Worm (Caenorhabditis elegans) whole organism, mixed stage, embryonic: ENCODE measurements around the gene K01D12.10.

Experiments
- ceh-83 ChIP-seq: fragments of 200-800 bp; sonication (Bioruptor generic); optimal IDR thresholded peaks from 2 replicates; lab custom pipeline; 2018; ENCODE audit warnings: mild to moderate bottlenecking, missing genetic modification characterization, missing compliant biosample characterization
- ces-1 ChIP-seq: fragments of 150-350 bp; optimal IDR thresholded peaks from 2 replicates; lab custom pipeline; 2014; ENCODE audit warnings: missing biosample characterization, missing genetic modification reagents, missing genetic modification characterization
- cnd-1 ChIP-seq: fragments of 200-800 bp; sonication (Bioruptor generic); optimal IDR thresholded peaks from 2 replicates; lab custom pipeline; 2018; ENCODE audit warnings: mild to moderate bottlenecking, missing genetic modification characterization, missing compliant biosample characterization
- elt-1 ChIP-seq: sonication (generic microtip); optimal IDR thresholded peaks from 2 replicates; lab custom pipeline; 2017; ENCODE audit warnings: missing genetic modification characterization, mild to moderate bottlenecking, missing compliant biosample characterization, antibody characterized with exemption, moderate library complexity, borderline replicate concordance; ENCODE audit not compliant: insufficient read depth
- elt-3 ChIP-seq: fragments of 150-350 bp; optimal IDR thresholded peaks from 2 replicates; lab custom pipeline; 2014; ENCODE audit warnings: missing biosample characterization, missing genetic modification characterization
- flh-1 ChIP-seq: fragments of 200-800 bp; sonication (Bioruptor generic); optimal IDR thresholded peaks from 2 replicates; lab custom pipeline; 2018; ENCODE audit warnings: mild to moderate bottlenecking, missing genetic modification characterization, moderate library complexity, missing compliant biosample characterization
- ham-2 ChIP-seq: fragments of 200-800 bp; sonication (Bioruptor generic); optimal IDR thresholded peaks from 2 replicates; lab custom pipeline; 2018; ENCODE audit warnings: mild to moderate bottlenecking, missing genetic modification characterization, missing compliant biosample characterization
- hlh-1 ChIP-seq: fragments of 150-350 bp; optimal IDR thresholded peaks from 2 replicates; lab custom pipeline; 2014; ENCODE audit warnings: missing biosample characterization, missing genetic modification reagents, missing genetic modification characterization
- lsy-2 ChIP-seq: fragments of 150-350 bp; optimal IDR thresholded peaks from 2 replicates; lab custom pipeline; 2014; ENCODE audit warnings: missing biosample characterization, missing genetic modification characterization
- mls-2 ChIP-seq: sonication (generic microtip); optimal IDR thresholded peaks from 2 replicates; lab custom pipeline; 2016; ENCODE audit warnings: mild to moderate bottlenecking, missing genetic modification characterization, moderate library complexity, missing compliant biosample characterization
- nhr-237 ChIP-seq: fragments of 150-350 bp; optimal IDR thresholded peaks from 2 replicates; lab custom pipeline; 2014; ENCODE audit warnings: missing biosample characterization, missing genetic modification characterization
- nhr-28 ChIP-seq: fragments of 150-350 bp; optimal IDR thresholded peaks from 2 replicates; lab custom pipeline; 2014; ENCODE audit warnings: missing biosample characterization, missing genetic modification characterization
- pha-4 ChIP-seq: fragments of 150-350 bp; optimal IDR thresholded peaks from 2 replicates; lab custom pipeline; 2018; ENCODE audit warnings: missing biosample characterization, missing genetic modification reagents, missing genetic modification characterization
- sem-2 ChIP-seq: fragments of 200-800 bp; sonication (Bioruptor generic); optimal IDR thresholded peaks from 2 replicates; lab custom pipeline; 2018; ENCODE audit warnings: mild to moderate bottlenecking, missing genetic modification characterization, missing compliant biosample characterization
- unc-120 ChIP-seq: sonication (generic microtip); optimal IDR thresholded peaks from 2 replicates; lab custom pipeline; 2017; ENCODE audit warnings: missing genetic modification characterization, missing compliant biosample characterization; ENCODE audit not compliant: poor library complexity, severe bottlenecking
- unc-39 ChIP-seq: fragments of 150-350 bp; optimal IDR thresholded peaks from 2 replicates; lab custom pipeline; 2014; ENCODE audit warnings: missing biosample characterization, missing genetic modification characterization
- unc-62 ChIP-seq: fragments of 150-350 bp; optimal IDR thresholded peaks from 2 replicates; lab custom pipeline; 2014; ENCODE audit warnings: missing biosample characterization, missing genetic modification reagents, missing genetic modification characterization

The K01D12.10 gene

DNA sequence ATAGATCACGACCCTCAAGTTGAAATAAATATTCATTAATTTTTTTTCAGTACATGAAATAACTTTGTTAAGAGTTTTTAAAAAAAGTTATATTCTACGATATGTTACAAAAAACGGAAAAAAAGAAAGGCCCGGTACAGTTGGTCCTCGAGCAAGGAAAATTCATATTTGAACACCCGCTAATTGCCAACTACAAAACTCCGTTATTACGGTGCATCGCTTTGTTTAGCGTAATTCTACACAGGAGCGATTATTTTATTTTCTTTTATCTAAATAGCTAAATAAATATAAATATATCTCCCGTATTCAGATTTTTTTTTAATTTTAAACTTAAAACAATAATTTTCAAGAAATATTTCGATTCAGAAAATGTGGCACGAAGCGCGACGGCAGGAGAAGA lies 44.4 kb downstream of the K01D12.10 start, which contains the start of gene F28C1.1:
F28C1.1 (plus strand) TSS at position 365 of the 400 bp plus-strand sequence.
- TF ChIP-seq flh-1 (GFP tag; lab: Kevin White, UChicago): no peak
- TF ChIP-seq ham-2: no peak
- TF ChIP-seq ces-1 (GFP tag; lab: Kevin White, UChicago): peak; percentile 53
- no peak for TF ChIP-seq hlh-1 (tag; lab: Kevin White, UChicago)
- TF ChIP-seq unc-62 (GFP tag; lab: Kevin White, UChicago): no peak
- no peak for TF ChIP-seq pha-4 (tag; lab: Kevin White, UChicago)
- no peak for TF ChIP-seq unc-120 (tag; lab: Kevin White, UChicago)
- TF ChIP-seq cnd-1: no peak
- TF ChIP-seq ceh-83: no peak
- peak; percentile 20 for TF ChIP-seq lsy-2
- TF ChIP-seq elt-3 (tag; lab: Kevin White, UChicago): no peak
- no peak for TF ChIP-seq sem-2
- TF ChIP-seq mls-2: no peak
- no peak for TF ChIP-seq nhr-28 (tag; lab: Kevin White, UChicago)

ce11 chrV:12455695-12456094 lies 49.7 kb downstream of the K01D12.10 start:
- TF ChIP-seq hlh-1 (tag; lab: Kevin White, UChicago) (no peak), elt-1 (no peak), unc-39 (tag; lab: Kevin White, UChicago) (no peak), nhr-237 (no peak)
- TF ChIP-seq, all 35 proteins: peak for 0
